Worm (Caenorhabditis elegans): Measurements from ENCODE around the gene M163.11.

The M163.11 gene

ce11 chrX:14491103-14491502 lies 11.9 kb downstream of the M163.11 start (continued):
- TF ChIP-seq spr-3 (GFP tag; optimal IDR thresholded peaks at IDR 0.05) (no peak), F37D6.2 (tag; optimal IDR thresholded peaks at IDR 0.05) (no peak)

ce11 chrX:14492441-14492840 lies 13.3 kb downstream of the M163.11 start:
- TF ChIP-seq dmd-8 (GFP tag; IDR thresholded peaks at IDR 0.05) (no peak), nhr-237 (tag; optimal IDR thresholded peaks at IDR 0.05) (no peak), nhr-25 (tag; optimal IDR thresholded peaks at IDR 0.05; ENCODE audit: borderline replicate concordance, insufficient read depth) (no peak), ceh-62 (tag; optimal IDR thresholded peaks at IDR 0.05) (no peak), unc-62 (GFP tag; optimal IDR thresholded peaks at IDR 0.05 in 1 of 2) (no peak), unc-62 (tag; optimal IDR thresholded peaks at IDR 0.05) (no peak)

- TF ChIP-seq aha-1 (tag) (peak; percentile 81), mdt-29 (GFP tag; IDR thresholded peaks at IDR 0.05) (no peak), hlh-30 (tag; optimal IDR thresholded peaks at IDR 0.05; ENCODE audit: insufficient read depth) (peak; percentile 20), hif-1 (tag; optimal IDR thresholded peaks at IDR 0.05) (peak in 1 of 2 experiments; percentile 82)
Measured at ce11 chrX:14495075-14495474, 15.9 kb downstream of the M163.11 start.

ce11 chrX:14495785-14496184 lies 16.6 kb downstream of the M163.11 start, which contains the start of gene ztf-14:
Gene ztf-14, plus strand, starts transcription at chrX:14496085.
- no peak for TF ChIP-seq daf-19 (GFP tag; conservative IDR thresholded peaks at IDR 0.05)
- no peak for TF ChIP-seq duxl-1 (tag; optimal IDR thresholded peaks at IDR 0.05; ENCODE audit: poor library complexity)
- no peak for TF ChIP-seq mxl-3 (GFP tag; optimal IDR thresholded peaks at IDR 0.05)
- no peak for TF ChIP-seq cey-2 (tag; optimal IDR thresholded peaks at IDR 0.05; ENCODE audit: borderline replicate concordance, insufficient read depth)
- TF ChIP-seq mep-1 (tag; optimal IDR thresholded peaks at IDR 0.05): no peak
- TF ChIP-seq php-3 (GFP tag; IDR thresholded peaks at IDR 0.05): no peak
- TF ChIP-seq unc-62 (GFP tag; optimal IDR thresholded peaks at IDR 0.05 in 1 of 2): no peak
- no peak for TF ChIP-seq unc-62 (tag; optimal IDR thresholded peaks at IDR 0.05)
- TF ChIP-seq nhr-6 (tag; optimal IDR thresholded peaks at IDR 0.05): no peak
- no peak for TF ChIP-seq nhr-237 (tag; optimal IDR thresholded peaks at IDR 0.05)

- TF ChIP-seq duxl-1 (tag; optimal IDR thresholded peaks at IDR 0.05; ENCODE audit: poor library complexity) (no peak), gei-8 (GFP tag; optimal IDR thresholded peaks at IDR 0.05) (no peak), ctbp-1 (GFP tag; IDR thresholded peaks at IDR 0.05) (no peak), daf-16 (GFP tag; optimal IDR thresholded peaks at IDR 0.05) (peak in 1 of 2 experiments; percentile 1), daf-16 (tag; optimal IDR thresholded peaks at IDR 0.05) (peak; percentile 17)
Measured at ce11 chrX:14496545-14496944, 17.4 kb downstream of the M163.11 start.

- TF ChIP-seq aha-1 (tag): peak; percentile 90
- TF ChIP-seq php-3 (GFP tag; IDR thresholded peaks at IDR 0.05): no peak
- peak; percentile 8 for TF ChIP-seq nhr-25 (tag; optimal IDR thresholded peaks at IDR 0.05; ENCODE audit: borderline replicate concordance, insufficient read depth)
- TF ChIP-seq mdl-1 (tag; optimal IDR thresholded peaks at IDR 0.05): peak in 1 of 2 experiments; percentile 45
- 0 out of 2 replicates have a peak, but pooled peaks have one; percentile 39 for TF ChIP-seq ctbp-1 (GFP tag; IDR thresholded peaks at IDR 0.05)
- TF ChIP-seq hlh-11 (tag; optimal IDR thresholded peaks at IDR 0.05): peak; percentile 11
- TF ChIP-seq hlh-30 (tag; optimal IDR thresholded peaks at IDR 0.05; ENCODE audit: insufficient read depth): peak; percentile 86
- TF ChIP-seq dmd-6 (GFP tag; IDR thresholded peaks at IDR 0.05): peak; percentile 41
- TF ChIP-seq nhr-48 (tag; optimal IDR thresholded peaks at IDR 0.05): peak; percentile 4
- peak; percentile 60 for TF ChIP-seq nhr-28 (tag; optimal IDR thresholded peaks at IDR 0.05)
- TF ChIP-seq unc-62 (GFP tag; optimal IDR thresholded peaks at IDR 0.05 in 1 of 2): peak in 1 of 2 experiments; percentile 97
- no peak for TF ChIP-seq unc-62 (tag; optimal IDR thresholded peaks at IDR 0.05)
- TF ChIP-seq tra-1 (GFP tag; IDR thresholded peaks at IDR 0.05): peak; percentile 45; the same call in 1 of the 2 replicates
- no peak for TF ChIP-seq ztf-7 (tag; optimal IDR thresholded peaks at IDR 0.05)
- TF ChIP-seq lsy-2 (tag; optimal IDR thresholded peaks at IDR 0.05): peak in 1 of 2 experiments; percentile 27
- TF ChIP-seq snpc-1.2 (GFP tag; IDR thresholded peaks at IDR 0.05): no peak
Measured at ce11 chrX:14499830-14500409, 20.7 kb downstream of the M163.11 start.

Measured in whole organism, L4 larva.